Worm (Caenorhabditis elegans) whole organism, L1 larva: ENCODE results near the gene clp-1.
A peak's percentile ranks its signal among the peaks of the same experiment; 100 is the strongest.

Experiments
- C04F5.9 ChIP-seq: sonication (generic microtip); optimal IDR thresholded peaks from 2 replicates; lab custom pipeline; 2016; ENCODE audit warnings: missing genetic modification characterization, missing compliant biosample characterization
- C34B4.2 ChIP-seq: sonication (generic microtip); optimal IDR thresholded peaks from 2 replicates; lab custom pipeline; 2017; ENCODE audit warnings: mild to moderate bottlenecking, missing genetic modification characterization, missing compliant biosample characterization
- F16B12.6 ChIP-seq: fragments of 150-350 bp; optimal IDR thresholded peaks from 2 replicates; lab custom pipeline; 2014; ENCODE audit warnings: missing biosample characterization, missing genetic modification characterization
- Y116A8C.19 ChIP-seq: sonication (generic microtip); optimal IDR thresholded peaks from 2 replicates; lab custom pipeline; 2016; ENCODE audit warnings: missing compliant biosample characterization, missing genetic modification characterization, borderline replicate concordance
- aly-2 ChIP-seq: fragments of 150-350 bp; optimal IDR thresholded peaks from 2 replicates; lab custom pipeline; 2014; ENCODE audit warnings: missing biosample characterization, missing genetic modification characterization
- ama-1 ChIP-seq: fragments of 150-350 bp; optimal IDR thresholded peaks from 2 replicates; lab custom pipeline; 2014
- blmp-1 ChIP-seq: fragments of 150-350 bp; optimal IDR thresholded peaks from 2 replicates; lab custom pipeline; 2014; ENCODE audit warnings: missing biosample characterization, missing genetic modification characterization
- ceh-63 ChIP-seq: fragments of 200-800 bp; sonication (Bioruptor generic); optimal IDR thresholded peaks from 2 replicates; lab custom pipeline; 2018; ENCODE audit warnings: mild to moderate bottlenecking, missing genetic modification characterization, missing compliant biosample characterization
- ceh-8 ChIP-seq: fragments of 200-800 bp; sonication (Bioruptor generic); optimal IDR thresholded peaks from 2 replicates; lab custom pipeline; 2018; ENCODE audit warnings: mild to moderate bottlenecking, missing genetic modification characterization, moderate library complexity, missing compliant biosample characterization
- ceh-90 ChIP-seq: sonication (generic microtip); optimal IDR thresholded peaks from 2 replicates; lab custom pipeline; 2016; ENCODE audit warnings: missing genetic modification characterization, missing compliant biosample characterization
- ces-1 ChIP-seq: fragments of 150-350 bp; optimal IDR thresholded peaks from 2 replicates; lab custom pipeline; 2014; ENCODE audit warnings: missing biosample characterization, missing genetic modification reagents, missing genetic modification characterization
- dsc-1 ChIP-seq: sonication (generic microtip); optimal IDR thresholded peaks from 2 replicates; lab custom pipeline; 2016; ENCODE audit warnings: mild to moderate bottlenecking, missing genetic modification characterization, missing compliant biosample characterization
- efl-3 ChIP-seq: fragments of 200-800 bp; sonication (Bioruptor generic); optimal IDR thresholded peaks from 2 replicates; lab custom pipeline; 2018; ENCODE audit warnings: mild to moderate bottlenecking, missing genetic modification characterization, missing compliant biosample characterization
- egl-13 ChIP-seq: sonication (generic microtip); optimal IDR thresholded peaks from 2 replicates; lab custom pipeline; 2016; ENCODE audit warnings: missing genotype, missing genetic modification reagents, missing genetic modification characterization, missing compliant biosample characterization
- elt-2 ChIP-seq: sonication (generic microtip); optimal IDR thresholded peaks from 2 replicates; lab custom pipeline; 2016; ENCODE audit warnings: missing genetic modification characterization, mild to moderate bottlenecking, inconsistent platforms, missing compliant biosample characterization, missing genetic modification reagents
- fkh-10 ChIP-seq: sonication (generic microtip); optimal IDR thresholded peaks from 2 replicates; lab custom pipeline; 2017; ENCODE audit warnings: missing biosample characterization, missing genetic modification reagents, missing genetic modification characterization
- fkh-4 ChIP-seq: sonication (generic microtip); optimal IDR thresholded peaks from 2 replicates; lab custom pipeline; 2016; ENCODE audit warnings: missing compliant biosample characterization, missing genetic modification characterization, borderline replicate concordance
- hlh-4 ChIP-seq: sonication (generic microtip); optimal IDR thresholded peaks from 2 replicates; lab custom pipeline; 2016; ENCODE audit warnings: mild to moderate bottlenecking, missing genetic modification characterization, missing compliant biosample characterization
- irx-1 ChIP-seq: sonication (generic microtip); optimal IDR thresholded peaks from 2 replicates; lab custom pipeline; 2016; ENCODE audit warnings: missing genetic modification characterization, missing compliant biosample characterization
- isw-1 ChIP-seq: fragments of 200-800 bp; sonication (Bioruptor generic); IDR thresholded peaks from 2 replicates; pipeline ENCODE4 v1.3.6; 2022; ENCODE audit warnings: missing genetic modification characterization, missing compliant biosample characterization
- lin-14 ChIP-seq: fragments of 200-800 bp; sonication (Bioruptor generic); optimal IDR thresholded peaks from 2 replicates; lab custom pipeline; 2018; ENCODE audit warnings: mild to moderate bottlenecking, missing genetic modification characterization, moderate library complexity, missing compliant biosample characterization
- lin-35 ChIP-seq, 2 experiments: fragments of 150-350 bp; optimal IDR thresholded peaks; 2 replicates each; lab custom pipeline; 2014; ENCODE audit warnings: missing biosample characterization in 2 of 2, missing genetic modification characterization in 2 of 2, missing genetic modification reagents in 2 of 2
- lin-39 ChIP-seq: fragments of 150-350 bp; optimal IDR thresholded peaks from 2 replicates; lab custom pipeline; 2014; ENCODE audit warnings: missing biosample characterization, missing genetic modification reagents, missing genetic modification characterization
- lsy-2 ChIP-seq, 2 experiments: fragments of 150-350 bp; optimal IDR thresholded peaks; 2 replicates each; lab custom pipeline; 2014; ENCODE audit warnings: missing biosample characterization in 2 of 2, missing genetic modification characterization in 2 of 2
- nhr-11 ChIP-seq: fragments of 150-350 bp; optimal IDR thresholded peaks from 2 replicates; lab custom pipeline; 2014; ENCODE audit warnings: missing biosample characterization, missing genetic modification characterization
- nhr-19 ChIP-seq: fragments of 200-800 bp; sonication (Bioruptor generic); conservative IDR thresholded peaks from 2 replicates; pipeline ENCODE4 v1.3.6; 2022; ENCODE audit warnings: missing genetic modification characterization, missing compliant biosample characterization
- nhr-77 ChIP-seq: fragments of 150-350 bp; optimal IDR thresholded peaks from 2 replicates; lab custom pipeline; 2014; ENCODE audit warnings: missing biosample characterization, missing genetic modification characterization
- nhr-84 ChIP-seq: sonication (generic microtip); optimal IDR thresholded peaks from 2 replicates; lab custom pipeline; 2017; ENCODE audit warnings: missing biosample characterization, missing genetic modification characterization
- nhr-85 ChIP-seq: sonication (generic microtip); peaks from one replicate; lab custom pipeline; 2016; ENCODE audit warnings: missing genetic modification characterization, inconsistent platforms, missing compliant biosample characterization
- pag-3 ChIP-seq: sonication (generic microtip); optimal IDR thresholded peaks from 2 replicates; lab custom pipeline; 2017; ENCODE audit warnings: missing genetic modification characterization, mild to moderate bottlenecking, missing compliant biosample characterization, antibody characterized with exemption, borderline replicate concordance; ENCODE audit not compliant: insufficient read depth
- pax-3 ChIP-seq: fragments of 200-800 bp; sonication (Bioruptor generic); optimal IDR thresholded peaks from 2 replicates; lab custom pipeline; 2018; ENCODE audit warnings: mild to moderate bottlenecking, missing genetic modification characterization, moderate library complexity, missing compliant biosample characterization
- rnt-1 ChIP-seq: sonication (generic microtip); optimal IDR thresholded peaks from 2 replicates; lab custom pipeline; 2016; ENCODE audit warnings: mild to moderate bottlenecking, missing genetic modification characterization, moderate library complexity, missing compliant biosample characterization
- snpc-4 ChIP-seq: fragments of 150-350 bp; optimal IDR thresholded peaks from 2 replicates; lab custom pipeline; 2014; ENCODE audit warnings: missing biosample characterization, missing genetic modification characterization
- snu-23 ChIP-seq: sonication (generic microtip); optimal IDR thresholded peaks from 2 replicates; lab custom pipeline; 2016; ENCODE audit warnings: missing genetic modification characterization, missing compliant biosample characterization
- sox-4 ChIP-seq: sonication (generic microtip); optimal IDR thresholded peaks from 2 replicates; lab custom pipeline; 2016; ENCODE audit warnings: missing genetic modification characterization, missing compliant biosample characterization
- sptf-1 ChIP-seq: fragments of 150-350 bp; optimal IDR thresholded peaks from 2 replicates; lab custom pipeline; 2014; ENCODE audit warnings: missing biosample characterization, missing genetic modification characterization
- sup-37 ChIP-seq: fragments of 200-800 bp; sonication (Bioruptor generic); optimal IDR thresholded peaks from 2 replicates; lab custom pipeline; 2018; ENCODE audit warnings: mild to moderate bottlenecking, missing genetic modification characterization, missing compliant biosample characterization
- swsn-7 ChIP-seq: sonication (generic microtip); optimal IDR thresholded peaks from 2 replicates; lab custom pipeline; 2016; ENCODE audit warnings: missing genetic modification characterization, missing compliant biosample characterization
- tbx-2 ChIP-seq: sonication (generic microtip); optimal IDR thresholded peaks from 2 replicates; lab custom pipeline; 2016; ENCODE audit warnings: missing genetic modification characterization, missing compliant biosample characterization
- unc-130 ChIP-seq: fragments of 150-350 bp; optimal IDR thresholded peaks from 2 replicates; lab custom pipeline; 2017; ENCODE audit warnings: missing biosample characterization, missing genetic modification characterization, inconsistent platforms
- unc-30 ChIP-seq: sonication (generic microtip); optimal IDR thresholded peaks from 2 replicates; lab custom pipeline; 2017; ENCODE audit warnings: missing biosample characterization, missing genetic modification characterization
- unc-98 ChIP-seq: fragments of 200-800 bp; sonication (Bioruptor generic); IDR thresholded peaks from 2 replicates; pipeline ENCODE4 v1.3.6; 2022; ENCODE audit warnings: missing genetic modification characterization, missing compliant biosample characterization
- vab-15 ChIP-seq: sonication (generic microtip); optimal IDR thresholded peaks from 2 replicates; lab custom pipeline; 2017; ENCODE audit warnings: missing genotype, mild to moderate bottlenecking, missing genetic modification characterization, missing compliant biosample characterization
- zip-4 ChIP-seq: fragments of 200-800 bp; sonication (Bioruptor generic); optimal IDR thresholded peaks from 2 replicates; lab custom pipeline; 2018; ENCODE audit warnings: mild to moderate bottlenecking, missing genetic modification characterization, moderate library complexity, missing compliant biosample characterization
- ztf-11 ChIP-seq, 2 experiments: sonication (generic microtip); optimal IDR thresholded peaks; 2 replicates each; lab custom pipeline; 2016 to 2017; ENCODE audit warnings: missing genetic modification characterization in 2 of 2, missing biosample characterization in 1 of 2, missing compliant biosample characterization in 1 of 2
- ztf-4 ChIP-seq: fragments of 150-350 bp; optimal IDR thresholded peaks from 2 replicates; lab custom pipeline; 2014; ENCODE audit warnings: missing biosample characterization, missing genetic modification characterization

The clp-1 gene

ce11 chrIII:7979659-7980058 is at the start of gene clp-1:
TSS of gene clp-1 (plus strand) at chrIII:7979959.
- TF ChIP-seq lin-14 (GFP tag; lab: Kevin White, UChicago), result peak; percentile 44
- no peak for TF ChIP-seq ama-1 (lab: Kevin White, UChicago)
- peak; percentile 11 for TF ChIP-seq nhr-85 (tag; lab: Kevin White, UChicago)

- TF ChIP-seq isw-1 (GFP tag; lab: Robert Waterston, UW), result no peak
- TF ChIP-seq elt-2 (tag; lab: Kevin White, UChicago), result no peak
- no peak for TF ChIP-seq ceh-90 (tag; lab: Kevin White, UChicago)
- peak in 1 of 2 experiments; percentile 11 for TF ChIP-seq lin-35 (GFP tag; optimal IDR thresholded peaks at IDR 0.05; lab: Kevin White, UChicago)
- no peak for TF ChIP-seq unc-30 (tag; lab: Kevin White, UChicago)
- TF ChIP-seq C04F5.9, result no peak
- TF ChIP-seq ceh-63 (GFP tag; lab: Kevin White, UChicago), result no peak
- no peak for TF ChIP-seq unc-98 (GFP tag; lab: Robert Waterston, UW)
Observed at ce11 chrIII:7933235-7933634, 46.5 kb upstream of the clp-1 start, which contains the start of gene ran-2. TSS of gene ran-2 (plus strand) at chrIII:7933535.

ce11 chrIII:7937548-7937947 is 42.2 kb upstream of the clp-1 start, which contains the start of gene C29E4.10:
TSS of gene C29E4.10 (plus strand) at chrIII:7937848.
- TF ChIP-seq F16B12.6 (no peak), aly-2 (tag; lab: Kevin White, UChicago) (no peak), fkh-4 (tag; lab: Kevin White, UChicago) (no peak), Y116A8C.19 (tag; lab: Kevin White, UChicago) (no peak), pag-3 (tag; lab: Kevin White, UChicago) (no peak), sup-37 (GFP tag; lab: Kevin White, UChicago) (no peak), lin-39 (tag; lab: Kevin White, UChicago) (no peak), C34B4.2 (tag; lab: Kevin White, UChicago) (no peak), nhr-11 (tag; lab: Kevin White, UChicago) (no peak), nhr-19 (GFP tag; lab: Robert Waterston, UW) (no peak), ces-1 (no peak), hlh-4 (tag; lab: Kevin White, UChicago) (no peak)
- TF ChIP-seq, all 84 proteins: peak for 0

ce11 chrIII:7940819-7941218 is 38.9 kb upstream of the clp-1 start, which contains the start of gene C29E4.12:
TSS of gene C29E4.12 (plus strand) at chrIII:7941151.
- TF ChIP-seq zip-4 (GFP tag; lab: Kevin White, UChicago) (peak; percentile 25), vab-15 (no peak), unc-130 (tag; lab: Kevin White, UChicago) (peak; percentile 40), sup-37 (GFP tag; lab: Kevin White, UChicago) (no peak), egl-13 (peak; percentile 26), sox-4 (tag; lab: Kevin White, UChicago) (no peak), ztf-4 (tag; lab: Kevin White, UChicago) (no peak), nhr-77 (tag; lab: Kevin White, UChicago) (peak; percentile 61), ceh-63 (GFP tag; lab: Kevin White, UChicago) (no peak), nhr-84 (tag; lab: Kevin White, UChicago) (no peak), ama-1 (lab: Kevin White, UChicago) (no peak), ceh-8 (GFP tag; lab: Kevin White, UChicago) (no peak), hlh-4 (tag; lab: Kevin White, UChicago) (no peak), snu-23 (GFP tag; lab: Kevin White, UChicago) (peak; percentile 83), lsy-2 (tag; optimal IDR thresholded peaks at IDR 0.05; lab: Kevin White, UChicago) (peak; percentile 84 to 92), efl-3 (GFP tag; lab: Kevin White, UChicago) (no peak), ztf-11 (tag; optimal IDR thresholded peaks at IDR 0.05; lab: Kevin White, UChicago) (peak in 1 of 2 experiments; percentile 18), tbx-2 (tag; lab: Kevin White, UChicago) (peak; percentile 77), ceh-90 (tag; lab: Kevin White, UChicago) (peak; percentile 34), pag-3 (tag; lab: Kevin White, UChicago) (no peak), rnt-1 (peak; percentile 87), dsc-1 (tag; lab: Kevin White, UChicago) (no peak), snpc-4 (tag; lab: Kevin White, UChicago) (peak; percentile 27), fkh-10 (GFP tag; lab: Kevin White, UChicago) (no peak), irx-1 (tag; lab: Kevin White, UChicago) (peak; percentile 62), blmp-1 (tag; lab: Kevin White, UChicago) (peak; percentile 51), pax-3 (tag; lab: Kevin White, UChicago) (peak; percentile 65), swsn-7 (tag; lab: Kevin White, UChicago) (peak; percentile 71), nhr-11 (tag; lab: Kevin White, UChicago) (peak; percentile 59), fkh-4 (tag; lab: Kevin White, UChicago) (no peak), lin-35 (GFP tag; optimal IDR thresholded peaks at IDR 0.05; lab: Kevin White, UChicago) (peak; percentile 98 to 99), sptf-1 (tag; lab: Kevin White, UChicago) (no peak)
